Fruit fly (Drosophila melanogaster) whole organism: Measurements from ENCODE around the gene CG13385.

Experiments used
- CG8478 ChIP-seq: fragments of >200 bp; optimal IDR thresholded peaks from 2 replicates; lab custom pipeline; 2018; ENCODE audit warnings: inconsistent platforms
- Dll ChIP-seq: fragments of >200 bp; optimal IDR thresholded peaks from 2 replicates; lab custom pipeline; 2017
- EcR ChIP-seq, 2 experiments: fragments of >200 bp; optimal IDR thresholded peaks; 2 replicates each; lab custom pipeline; 2017; ENCODE audit warnings: missing biosample characterization in 2 of 2, missing genetic modification characterization in 2 of 2, missing genetic modification reagents in 2 of 2
- pan ChIP-seq: fragments of >200 bp; optimal IDR thresholded peaks from 2 replicates; lab custom pipeline; 2017
- psq ChIP-seq: fragments of >200 bp; optimal IDR thresholded peaks from 2 replicates; lab custom pipeline; 2017
- usp ChIP-seq: fragments of >200 bp; optimal IDR thresholded peaks from 2 replicates; lab custom pipeline; 2017; ENCODE audit warnings: missing biosample characterization, missing genetic modification characterization, mixed read lengths

- TF ChIP-seq CG8478 (no peak), usp (GFP tag; lab: Kevin White, UChicago) (no peak), psq (lab: Kevin White, UChicago) (no peak), EcR (GFP tag; optimal IDR thresholded peaks at IDR 0.05; lab: Kevin White, UChicago) (no peak), pan (lab: Kevin White, UChicago) (no peak), Dll (no peak)
Observed at dm6 chr2L:8384108-8384601, 12.3 kb upstream of the CG13385 start, which contains the start of the genes Dad1 and CG13384.
